Fruit fly (Drosophila melanogaster) Kc167 (cell line): Measurements from ENCODE around the gene Or85c.

ENCODE experiments used
- h ChIP-seq: fragments of >200 bp; optimal IDR thresholded peaks from 3 replicates; lab custom pipeline; 2018; ENCODE audit warnings: missing external identifiers
- insv ChIP-seq: fragments of >200 bp; optimal IDR thresholded peaks from 3 replicates; lab custom pipeline; 2018; ENCODE audit warnings: missing external identifiers
- psq ChIP-seq: fragments of >200 bp; optimal IDR thresholded peaks from 2 replicates; lab custom pipeline; 2017; ENCODE audit warnings: missing external identifiers
- ttk ChIP-seq: sonication (Bioruptor generic); optimal IDR thresholded peaks from 2 replicates; lab custom pipeline; 2017; ENCODE audit warnings: missing external identifiers

- TF ChIP-seq h (lab: Kevin White, UChicago) (no peak), psq (lab: Kevin White, UChicago) (no peak), ttk (lab: Kevin White, UChicago) (no peak), insv (lab: Kevin White, UChicago) (no peak)
Observed at dm6 chr3R:8517752-8518185, 4.9 kb upstream of the Or85c start, which contains the start of gene CG11737.
